Fruit fly (Drosophila melanogaster) whole organism, embryonic: Measurements from ENCODE around the gene ebd1.
A peak's percentile ranks its signal among the peaks of the same experiment; 100 is the strongest.

ENCODE experiments used
- Ada2b ChIP-seq: fragments of 200-800 bp; sonication (Bioruptor generic); IDR thresholded peaks from 2 replicates; pipeline ENCODE4 v1.3.6; 2022; ENCODE audit warnings: missing biosample characterization, missing genetic modification characterization
- CG10321 ChIP-seq: fragments of 200-800 bp; sonication (Bioruptor generic); IDR thresholded peaks from 2 replicates; pipeline ENCODE4 v1.3.6; 2022; ENCODE audit warnings: missing biosample characterization, missing genetic modification characterization
- CG10565 ChIP-seq: fragments of 200-800 bp; sonication (Bioruptor generic); optimal IDR thresholded peaks from 3 replicates; lab custom pipeline; 2016; ENCODE audit warnings: missing biosample characterization, mild to moderate bottlenecking, missing genetic modification characterization
- CG12155 ChIP-seq: fragments of 200-800 bp; sonication (Bioruptor generic); optimal IDR thresholded peaks from 3 replicates; lab custom pipeline; 2016; ENCODE audit warnings: missing biosample characterization, missing genetic modification characterization
- CG12391 ChIP-seq: fragments of 200-800 bp; sonication (Bioruptor generic); optimal IDR thresholded peaks from 3 replicates; lab custom pipeline; 2018; ENCODE audit warnings: missing biosample characterization, mild to moderate bottlenecking, missing genetic modification characterization, moderate library complexity
- CG18599 ChIP-seq: fragments of 200-800 bp; sonication (Bioruptor generic); optimal IDR thresholded peaks from 3 replicates; lab custom pipeline; 2017; ENCODE audit warnings: missing biosample characterization, missing genetic modification characterization, mild to moderate bottlenecking, moderate library complexity, missing genetic modification reagents
- CG2129 ChIP-seq: fragments of 200-800 bp; sonication (Bioruptor generic); IDR thresholded peaks from 2 replicates; pipeline ENCODE4 v1.3.6; 2022; ENCODE audit warnings: missing biosample characterization, missing genetic modification characterization; ENCODE audit not compliant: partially characterized antibody
- CG2712 ChIP-seq: fragments of 200-800 bp; optimal IDR thresholded peaks from 3 replicates; lab custom pipeline; 2019; ENCODE audit warnings: missing biosample characterization, mild to moderate bottlenecking, missing genetic modification characterization, moderate library complexity
- CG30431 ChIP-seq: fragments of 200-800 bp; sonication (Bioruptor generic); optimal IDR thresholded peaks from 2 replicates; lab custom pipeline; 2017; ENCODE audit warnings: missing biosample characterization, missing genetic modification characterization
- CG31224 ChIP-seq: fragments of 200-800 bp; sonication (Bioruptor generic); IDR thresholded peaks from 2 replicates; pipeline ENCODE4 v1.3.6; 2022; ENCODE audit warnings: missing biosample characterization, missing genetic modification characterization
- CG32532 ChIP-seq: fragments of 200-800 bp; sonication (Bioruptor generic); IDR thresholded peaks from 2 replicates; pipeline ENCODE4 v1.3.6; 2022; ENCODE audit warnings: missing biosample characterization, missing genetic modification characterization
- CG32767 ChIP-seq: fragments of 200-800 bp; sonication (Bioruptor generic); IDR thresholded peaks from 2 replicates; pipeline ENCODE4 v1.3.6; 2022; ENCODE audit warnings: missing biosample characterization, missing genetic modification characterization
- CG3995 ChIP-seq: fragments of 200-800 bp; sonication (Bioruptor generic); optimal IDR thresholded peaks from 3 replicates; lab custom pipeline; 2016; ENCODE audit warnings: missing biosample characterization, missing genetic modification characterization
- CG4360 ChIP-seq: fragments of 200-800 bp; sonication (Bioruptor generic); IDR thresholded peaks from 2 replicates; pipeline ENCODE4 v1.3.6; 2022; ENCODE audit warnings: missing biosample characterization, missing genetic modification characterization
- CG4707 ChIP-seq: fragments of 200-800 bp; sonication (Bioruptor generic); optimal IDR thresholded peaks from 2 replicates; lab custom pipeline; 2018; ENCODE audit warnings: missing biosample characterization, mild to moderate bottlenecking, missing genetic modification characterization, moderate library complexity
- CG4820 ChIP-seq: fragments of 200-800 bp; sonication (Bioruptor generic); optimal IDR thresholded peaks from 3 replicates; lab custom pipeline; 2016; ENCODE audit warnings: missing biosample characterization, missing genetic modification characterization
- CG6175 ChIP-seq: fragments of 200-800 bp; sonication (Bioruptor generic); IDR thresholded peaks from 3 replicates; pipeline ENCODE4 v1.3.6; 2022; ENCODE audit warnings: missing biosample characterization, missing genetic modification characterization
- CG7372 ChIP-seq: fragments of 200-800 bp; sonication (Bioruptor generic); IDR thresholded peaks from 2 replicates; pipeline ENCODE4 v1.3.6; 2022; ENCODE audit warnings: missing biosample characterization, missing genetic modification characterization
- Doc3 ChIP-seq: fragments of 200-800 bp; sonication (Bioruptor generic); IDR thresholded peaks from 3 replicates; pipeline ENCODE4 v1.3.6; 2022; ENCODE audit warnings: missing biosample characterization, missing genetic modification characterization; ENCODE audit not compliant: partially characterized antibody
- Eip74EF ChIP-seq, 2 experiments: fragments of 200-800 bp in 1 of 2; fragments of >200 bp in 1 of 2; sonication (Bioruptor generic) in 1 of 2; optimal IDR thresholded peaks; 2 replicates each; lab custom pipeline; 2017 to 2019; ENCODE audit warnings: missing biosample characterization in 2 of 2, missing genetic modification characterization in 2 of 2, mild to moderate bottlenecking in 1 of 2, moderate library complexity in 1 of 2
- Fer1 ChIP-seq: fragments of 200-800 bp; sonication (Bioruptor generic); optimal IDR thresholded peaks from 2 replicates; lab custom pipeline; 2017; ENCODE audit warnings: missing biosample characterization, mild to moderate bottlenecking, missing genetic modification characterization
- Fer3 ChIP-seq: fragments of 200-800 bp; sonication (Bioruptor generic); optimal IDR thresholded peaks from 2 replicates; lab custom pipeline; 2018; ENCODE audit warnings: missing biosample characterization, mild to moderate bottlenecking, missing genetic modification characterization, moderate library complexity
- Hand ChIP-seq: fragments of 200-800 bp; sonication (Bioruptor generic); optimal IDR thresholded peaks from 2 replicates; lab custom pipeline; 2017; ENCODE audit warnings: mild to moderate bottlenecking, missing biosample characterization, missing genetic modification reagents, missing genetic modification characterization
- Lpt ChIP-seq: fragments of >200 bp; optimal IDR thresholded peaks from 2 replicates; lab custom pipeline; 2018; ENCODE audit warnings: missing biosample characterization, missing genetic modification characterization
- NC2β ChIP-seq: fragments of 200-800 bp; sonication (Bioruptor generic); optimal IDR thresholded peaks from 2 replicates; lab custom pipeline; 2016; ENCODE audit warnings: missing biosample characterization, missing genetic modification characterization
- Ptx1 ChIP-seq: fragments of 200-800 bp; sonication (Bioruptor generic); IDR thresholded peaks from 2 replicates; pipeline ENCODE4 v1.3.6; 2022; ENCODE audit warnings: missing biosample characterization, missing genetic modification characterization
- Ravus ChIP-seq: fragments of 200-800 bp; sonication (Bioruptor generic); IDR thresholded peaks from 2 replicates; pipeline ENCODE4 v1.3.6; 2022; ENCODE audit warnings: missing biosample characterization, missing genetic modification characterization
- Sox100B ChIP-seq: fragments of 200-800 bp; sonication (Bioruptor generic); optimal IDR thresholded peaks from 3 replicates; lab custom pipeline; 2018; ENCODE audit warnings: missing biosample characterization, mild to moderate bottlenecking, missing genetic modification characterization
- Taf1 ChIP-seq: fragments of 200-800 bp; sonication (Bioruptor generic); IDR thresholded peaks from 2 replicates; pipeline ENCODE4 v1.3.6; 2022; ENCODE audit warnings: missing biosample characterization, missing genetic modification characterization
- YL-1 ChIP-seq: fragments of 200-800 bp; sonication (Bioruptor generic); optimal IDR thresholded peaks from 3 replicates; lab custom pipeline; 2017; ENCODE audit warnings: missing biosample characterization, mild to moderate bottlenecking, missing genetic modification characterization
- bab2 ChIP-seq: fragments of 200-800 bp; sonication (Bioruptor generic); optimal IDR thresholded peaks from 2 replicates; lab custom pipeline; 2016; ENCODE audit warnings: missing biosample characterization, missing genetic modification characterization
- cad ChIP-seq: fragments of >200 bp; optimal IDR thresholded peaks from 2 replicates; lab custom pipeline; 2017; ENCODE audit warnings: missing biosample characterization, missing genetic modification characterization
- cg ChIP-seq: fragments of 200-800 bp; sonication (Bioruptor generic); optimal IDR thresholded peaks from 3 replicates; lab custom pipeline; 2019; ENCODE audit warnings: missing biosample characterization, mild to moderate bottlenecking, missing genetic modification characterization, moderate library complexity
- corto ChIP-seq: fragments of 200-800 bp; sonication (Bioruptor generic); optimal IDR thresholded peaks from 2 replicates; lab custom pipeline; 2016; ENCODE audit warnings: missing biosample characterization, mild to moderate bottlenecking, missing genetic modification characterization, moderate library complexity
- crc ChIP-seq: fragments of 200-800 bp; sonication (Bioruptor generic); optimal IDR thresholded peaks from 2 replicates; lab custom pipeline; 2016; ENCODE audit warnings: missing biosample characterization, missing genetic modification characterization
- croc ChIP-seq: fragments of 200-800 bp; sonication (Bioruptor generic); conservative IDR thresholded peaks from 3 replicates; pipeline ENCODE4 v1.3.6; 2022; ENCODE audit warnings: missing biosample characterization, missing genetic modification characterization
- cwo ChIP-seq: fragments of 200-800 bp; sonication (Bioruptor generic); optimal IDR thresholded peaks from 3 replicates; lab custom pipeline; 2017; ENCODE audit warnings: missing biosample characterization, missing genetic modification characterization, mild to moderate bottlenecking, moderate library complexity, missing genetic modification reagents
- fru ChIP-seq: fragments of >200 bp; optimal IDR thresholded peaks from 2 replicates; lab custom pipeline; 2017
- fu2 ChIP-seq: fragments of 200-800 bp; sonication (Bioruptor generic); optimal IDR thresholded peaks from 2 replicates; lab custom pipeline; 2016; ENCODE audit warnings: missing biosample characterization, missing genetic modification characterization
- gfzf ChIP-seq: fragments of 200-800 bp; sonication (Bioruptor generic); optimal IDR thresholded peaks from 2 replicates; lab custom pipeline; 2016; ENCODE audit warnings: missing biosample characterization, mild to moderate bottlenecking, missing genetic modification characterization, moderate library complexity
- h ChIP-seq: fragments of >200 bp; optimal IDR thresholded peaks from 2 replicates; lab custom pipeline; 2017
- lilli ChIP-seq: fragments of 200-800 bp; sonication (Bioruptor generic); optimal IDR thresholded peaks from 3 replicates; lab custom pipeline; 2016; ENCODE audit warnings: missing biosample characterization, missing genetic modification characterization
- lov ChIP-seq, 2 experiments: fragments of 200-800 bp in 1 of 2; fragments of >200 bp in 1 of 2; sonication (Bioruptor generic) in 1 of 2; IDR thresholded peaks in 1 of 2; optimal IDR thresholded peaks in 1 of 2; 2 replicates in 1 of 2; 3 replicates in 1 of 2; pipeline versions ENCODE4 v1.3.6 to Lab custom; 2017 to 2022; ENCODE audit warnings: missing biosample characterization in 1 of 2, missing genetic modification characterization in 1 of 2
- onecut ChIP-seq: fragments of 200-800 bp; sonication (Bioruptor generic); IDR thresholded peaks from 2 replicates; pipeline ENCODE4 v1.3.6; 2022; ENCODE audit warnings: missing biosample characterization, missing genetic modification characterization
- pho ChIP-seq: fragments of 200-800 bp; sonication (Bioruptor generic); optimal IDR thresholded peaks from 2 replicates; lab custom pipeline; 2016; ENCODE audit warnings: missing biosample characterization, missing genetic modification characterization
- scrt ChIP-seq: fragments of 200-800 bp; sonication (Bioruptor generic); optimal IDR thresholded peaks from 2 replicates; lab custom pipeline; 2018; ENCODE audit warnings: missing biosample characterization, mild to moderate bottlenecking, missing genetic modification characterization, moderate library complexity
- sna ChIP-seq: fragments of 200-800 bp; sonication (Bioruptor generic); IDR thresholded peaks from 2 replicates; pipeline ENCODE4 v1.3.6; 2022; ENCODE audit warnings: missing biosample characterization, missing genetic modification characterization; ENCODE audit not compliant: partially characterized antibody
- sob ChIP-seq: fragments of 200-800 bp; sonication (Bioruptor generic); IDR thresholded peaks from 2 replicates; pipeline ENCODE4 v1.3.6; 2022; ENCODE audit warnings: missing biosample characterization, missing genetic modification characterization
- vvl ChIP-seq: fragments of 200-800 bp; sonication (Bioruptor generic); IDR thresholded peaks from 2 replicates; pipeline ENCODE4 v1.3.6; 2022; ENCODE audit warnings: missing biosample characterization, missing genetic modification characterization
- zf30C ChIP-seq: fragments of 200-800 bp; sonication (Bioruptor generic); optimal IDR thresholded peaks from 3 replicates; lab custom pipeline; 2018; ENCODE audit warnings: missing biosample characterization, mild to moderate bottlenecking, missing genetic modification characterization

ebd1 gene

DNA sequence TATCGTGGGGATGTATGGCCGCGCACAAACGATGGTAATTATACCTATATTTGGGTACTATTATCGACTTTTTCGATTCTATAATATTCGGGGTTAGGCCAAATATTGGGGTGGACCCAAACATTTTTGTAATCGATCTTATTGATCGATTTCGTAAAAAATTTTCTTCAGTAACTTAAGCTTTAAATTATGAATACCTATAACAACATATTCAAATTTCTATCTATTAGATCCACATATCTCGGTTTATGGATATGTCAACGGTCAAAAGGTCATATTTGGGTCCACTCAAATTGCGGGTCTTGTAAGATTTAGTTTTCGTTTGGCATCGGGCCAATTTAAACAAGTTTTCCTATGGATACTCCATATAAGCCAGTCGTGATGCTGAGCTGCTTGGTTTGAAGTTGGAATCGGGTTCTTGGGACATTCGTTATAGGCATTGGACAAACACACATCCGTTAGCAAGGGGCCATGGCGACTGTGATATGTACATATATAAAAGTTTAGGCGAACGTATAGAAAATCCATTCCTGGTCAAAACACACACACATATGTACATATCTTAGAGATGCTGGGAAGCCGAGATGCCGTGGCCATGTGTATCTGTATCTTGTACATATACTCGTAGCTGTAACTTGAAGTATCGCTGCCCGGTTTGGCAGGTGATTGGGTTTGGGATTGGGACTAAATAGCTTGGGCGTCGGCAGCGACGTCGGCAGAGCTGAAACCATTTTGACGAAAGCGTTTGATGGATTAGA, 15.0 kb upstream of the ebd1 start (continued):
- TF ChIP-seq CG12155, result no peak
- peak; percentile 19 for TF ChIP-seq YL-1
- peak; percentile 63 for TF ChIP-seq Sox100B
- peak; percentile 37 for TF ChIP-seq CG4707 (GFP tag; lab: Kevin White, UChicago)
- TF ChIP-seq Fer3, result peak; percentile 66
- no peak for TF ChIP-seq fru
- no peak for TF ChIP-seq CG2129 (GFP tag; lab: Robert Waterston, UW)
- TF ChIP-seq CG18599 (GFP tag; lab: Kevin White, UChicago), result peak; percentile 75
- TF ChIP-seq CG4820, result peak; percentile 28
- peak; percentile 54 for TF ChIP-seq Ptx1
- TF ChIP-seq lilli (GFP tag; lab: Kevin White, UChicago), result peak; percentile 66
- no peak for TF ChIP-seq fu2
- TF ChIP-seq sna (GFP tag; lab: Robert Waterston, UW), result no peak
- TF ChIP-seq NC2β (GFP tag; lab: Kevin White, UChicago), result peak; percentile 10
- TF ChIP-seq h (lab: Kevin White, UChicago), result no peak
- TF ChIP-seq Doc3 (GFP tag; lab: Robert Waterston, UW), result no peak
- TF ChIP-seq Hand (GFP tag; lab: Kevin White, UChicago), result peak; percentile 67
- no peak for TF ChIP-seq croc
- TF ChIP-seq Eip74EF (GFP tag; optimal IDR thresholded peaks at IDR 0.05; lab: Kevin White, UChicago), result no peak
- peak; percentile 77 for TF ChIP-seq vvl (GFP tag; lab: Robert Waterston, UW)
- no peak for TF ChIP-seq zf30C (GFP tag; lab: Kevin White, UChicago)
- TF ChIP-seq Taf1, result 0 out of 2 replicates have a peak, but pooled peaks have one; percentile 13
- no peak for TF ChIP-seq cg (GFP tag; lab: Kevin White, UChicago)
- TF ChIP-seq CG7372 (GFP tag; lab: Robert Waterston, UW), result no peak
- no peak for TF ChIP-seq CG10321 (GFP tag; lab: Robert Waterston, UW)
- TF ChIP-seq CG12391, result peak; percentile 71
- TF ChIP-seq cwo (GFP tag; lab: Kevin White, UChicago), result peak; percentile 46
- no peak for TF ChIP-seq CG6175 (GFP tag; lab: Robert Waterston, UW)
- TF ChIP-seq Fer1 (GFP tag; lab: Kevin White, UChicago), result peak; percentile 72
- no peak for TF ChIP-seq CG4360 (GFP tag; lab: Robert Waterston, UW)
- TF ChIP-seq CG32532 (GFP tag; lab: Robert Waterston, UW), result peak; percentile 62; the same call in 1 of the 2 replicates
- TF ChIP-seq CG32767 (GFP tag; lab: Robert Waterston, UW), result no peak
- no peak for TF ChIP-seq CG3995
- TF ChIP-seq crc (GFP tag; lab: Kevin White, UChicago), result peak; percentile 33
- TF ChIP-seq Ada2b (GFP tag; lab: Robert Waterston, UW), result peak; percentile 80
- TF ChIP-seq pho (GFP tag; lab: Kevin White, UChicago), result peak; percentile 53
- TF ChIP-seq bab2 (GFP tag; lab: Kevin White, UChicago), result peak; percentile 7
- no peak for TF ChIP-seq cad (GFP tag; lab: Kevin White, UChicago)
- peak; percentile 69 for TF ChIP-seq CG2712 (tag; lab: Kevin White, UChicago)
- TF ChIP-seq onecut (GFP tag; lab: Robert Waterston, UW), result peak; percentile 50
- TF ChIP-seq sob (GFP tag; lab: Robert Waterston, UW), result peak; percentile 46; the same call in 1 of the 2 replicates
- no peak for TF ChIP-seq gfzf (GFP tag; lab: Kevin White, UChicago)
- TF ChIP-seq CG30431 (GFP tag; lab: Kevin White, UChicago), result no peak
- no peak for TF ChIP-seq lov (optimal IDR thresholded peaks at IDR 0.05; lab: Kevin White, UChicago)
- no peak for TF ChIP-seq lov (GFP tag; IDR thresholded peaks at IDR 0.05; lab: Robert Waterston, UW)
- no peak for TF ChIP-seq CG10565 (GFP tag; lab: Kevin White, UChicago)
- no peak for TF ChIP-seq CG31224 (GFP tag; lab: Robert Waterston, UW)
- TF ChIP-seq scrt, result peak; percentile 61
- no peak for TF ChIP-seq Lpt (GFP tag; lab: Kevin White, UChicago)
- no peak for TF ChIP-seq corto (GFP tag; lab: Kevin White, UChicago)
- no peak for TF ChIP-seq Ravus (GFP tag; lab: Robert Waterston, UW)
